Worm (Caenorhabditis elegans): ENCODE results near the gene T05A12.4.

DNA sequence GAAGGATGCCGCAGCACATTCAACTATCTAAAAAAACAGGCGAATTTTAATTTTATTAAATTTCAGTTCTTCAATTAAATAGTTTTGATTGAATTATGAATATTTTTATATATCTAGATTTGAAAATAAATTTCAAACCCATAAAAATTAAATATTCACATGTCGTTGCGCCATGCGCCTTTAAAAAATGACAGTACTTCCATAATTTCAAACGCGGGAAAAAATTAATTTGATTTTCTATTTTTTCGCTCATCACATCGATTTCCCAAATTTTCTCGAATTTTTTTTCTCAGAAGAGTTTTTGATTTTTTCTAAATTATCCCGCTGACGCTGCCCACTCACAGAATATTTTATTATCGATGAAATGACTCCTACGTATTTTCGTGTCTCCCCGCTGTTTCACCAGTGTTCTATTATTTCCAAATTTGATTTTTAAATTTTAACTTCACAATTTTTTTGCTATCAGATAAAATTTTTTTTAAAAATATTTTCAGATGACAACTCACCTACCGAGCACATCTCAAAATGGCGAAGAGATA lies 45.2 kb upstream of the T05A12.4 start, which contains the start of gene lip-1:
- TF ChIP-seq flt-1 (GFP tag; IDR thresholded peaks at IDR 0.05) (no peak), cog-1 (tag; optimal IDR thresholded peaks at IDR 0.05) (no peak), ref-1 (GFP tag; conservative IDR thresholded peaks at IDR 0.05) (no peak)

All from whole organism, midembryonic.